1 fruit fly cellular context compared by ENCODE assay signal in genomic region chr2L:6601018-6601505, dm6.
TF ChIP-seq lines count a peak whose summit lies in the region.

Gene Dpp10 (minus strand): TSS chr2L:6601068.

TF ChIP-seq in whole organism, embryonic, 481 proteins besides CTCF, POLR2A, EP300 and RAD21 (continued from another document):
- peak; percentile 91 for TF ChIP-seq Awh (GFP tag; IDR thresholded peaks at IDR 0.05; lab: Robert Waterston, UW)
- peak; percentile 25 for TF ChIP-seq ftz-f1 (GFP tag; optimal IDR thresholded peaks at IDR 0.05; lab: Kevin White, UChicago)
- TF ChIP-seq CG4730 (GFP tag; IDR thresholded peaks at IDR 0.05; lab: Robert Waterston, UW), result peak; percentile 95
- no peak for TF ChIP-seq HLHmδ (GFP tag; optimal IDR thresholded peaks at IDR 0.05; lab: Kevin White, UChicago)
- TF ChIP-seq lilli (GFP tag; optimal IDR thresholded peaks at IDR 0.05; lab: Kevin White, UChicago), result peak; percentile 97
- peak; percentile 83 for TF ChIP-seq CG1647 (GFP tag; optimal IDR thresholded peaks at IDR 0.05; lab: Kevin White, UChicago)
- TF ChIP-seq CG13624 (GFP tag; optimal IDR thresholded peaks at IDR 0.05; lab: Kevin White, UChicago), result peak; percentile 92
- no peak for TF ChIP-seq Spps (tag; optimal IDR thresholded peaks at IDR 0.05; lab: Kevin White, UChicago)
- TF ChIP-seq CG18011 (GFP tag; optimal IDR thresholded peaks at IDR 0.05; lab: Kevin White, UChicago), result peak; percentile 80
- TF ChIP-seq CG12769 (tag; optimal IDR thresholded peaks at IDR 0.05; lab: Kevin White, UChicago), result peak; percentile 94
- no peak for TF ChIP-seq en (GFP tag; optimal IDR thresholded peaks at IDR 0.05; lab: Kevin White, UChicago)
- peak; percentile 94 for TF ChIP-seq CG6689 (GFP tag; IDR thresholded peaks at IDR 0.05; lab: Robert Waterston, UW)
- peak; percentile 61 for TF ChIP-seq zen (tag; optimal IDR thresholded peaks at IDR 0.05; lab: Kevin White, UChicago)
- TF ChIP-seq CG4707 (GFP tag; optimal IDR thresholded peaks at IDR 0.05; lab: Kevin White, UChicago), result peak; percentile 59
- peak; percentile 84 for TF ChIP-seq CG18476 (GFP tag; optimal IDR thresholded peaks at IDR 0.05; lab: Kevin White, UChicago)
- peak; percentile 51 for TF ChIP-seq CG2875 (GFP tag; optimal IDR thresholded peaks at IDR 0.05; lab: Kevin White, UChicago)
- peak; percentile 95 for TF ChIP-seq CG2678 (tag; optimal IDR thresholded peaks at IDR 0.05; lab: Kevin White, UChicago)
- TF ChIP-seq CG18262 (tag; optimal IDR thresholded peaks at IDR 0.05; lab: Kevin White, UChicago), result peak; percentile 71
- TF ChIP-seq tap (tag; optimal IDR thresholded peaks at IDR 0.05; lab: Kevin White, UChicago), result peak; percentile 79
- peak; percentile 70 for TF ChIP-seq CG16815 (GFP tag; optimal IDR thresholded peaks at IDR 0.05; lab: Kevin White, UChicago)
- peak; percentile 91 for TF ChIP-seq Bteb2 (GFP tag; optimal IDR thresholded peaks at IDR 0.05; lab: Kevin White, UChicago)
- no peak for TF ChIP-seq Doc3 (GFP tag; IDR thresholded peaks at IDR 0.05; lab: Robert Waterston, UW; ENCODE audit: partially characterized antibody)
- TF ChIP-seq CG10209 (GFP tag; optimal IDR thresholded peaks at IDR 0.05; lab: Kevin White, UChicago), result peak; percentile 91
- TF ChIP-seq nau (GFP tag; optimal IDR thresholded peaks at IDR 0.05; lab: Kevin White, UChicago), result peak; percentile 80
- TF ChIP-seq CG6791 (GFP tag; IDR thresholded peaks at IDR 0.05; lab: Robert Waterston, UW; ENCODE audit: partially characterized antibody), result no peak
- TF ChIP-seq CG31224 (GFP tag; IDR thresholded peaks at IDR 0.05; lab: Robert Waterston, UW), result peak; percentile 91
- TF ChIP-seq D19B (GFP tag; optimal IDR thresholded peaks at IDR 0.05; lab: Kevin White, UChicago), result peak; percentile 76
- peak; percentile 75 for TF ChIP-seq phol (tag; optimal IDR thresholded peaks at IDR 0.05; lab: Kevin White, UChicago)
- peak; percentile 96 for TF ChIP-seq Aef1 (GFP tag; IDR thresholded peaks at IDR 0.05; lab: Robert Waterston, UW)
- peak; percentile 96 for TF ChIP-seq CG13424 (tag; optimal IDR thresholded peaks at IDR 0.05; lab: Kevin White, UChicago)
- TF ChIP-seq Ptx1 (GFP tag; IDR thresholded peaks at IDR 0.05; lab: Robert Waterston, UW), result peak; percentile 97
- TF ChIP-seq crp (GFP tag; optimal IDR thresholded peaks at IDR 0.05; lab: Kevin White, UChicago), result peak in 1 of 2 experiments; percentile 57
- peak; percentile 99 for TF ChIP-seq CG9932 (GFP tag; IDR thresholded peaks at IDR 0.05; lab: Robert Waterston, UW)
- peak; percentile 90 for TF ChIP-seq CG12391 (tag; optimal IDR thresholded peaks at IDR 0.05; lab: Kevin White, UChicago)
- TF ChIP-seq CG7987 (GFP tag; optimal IDR thresholded peaks at IDR 0.05; lab: Kevin White, UChicago), result peak; percentile 60
- TF ChIP-seq CG14667 (GFP tag; IDR thresholded peaks at IDR 0.05; lab: Robert Waterston, UW), result peak; percentile 94
- TF ChIP-seq CG18619 (GFP tag; optimal IDR thresholded peaks at IDR 0.05; lab: Kevin White, UChicago), result peak; percentile 88
- peak; percentile 80 for TF ChIP-seq NC2β (GFP tag; optimal IDR thresholded peaks at IDR 0.05; lab: Kevin White, UChicago)
- peak; percentile 92 for TF ChIP-seq caup (GFP tag; optimal IDR thresholded peaks at IDR 0.05; lab: Kevin White, UChicago; ENCODE audit: severe bottlenecking)
- peak; percentile 90 for TF ChIP-seq bcd (GFP tag; optimal IDR thresholded peaks at IDR 0.05; lab: Kevin White, UChicago)
- TF ChIP-seq CG32532 (GFP tag; IDR thresholded peaks at IDR 0.05; lab: Robert Waterston, UW), result peak; percentile 97
- TF ChIP-seq dan (GFP tag; IDR thresholded peaks at IDR 0.05; lab: Robert Waterston, UW), result peak; percentile 65; the same call in 1 of the 2 replicates
- TF ChIP-seq CG13775 (GFP tag; optimal IDR thresholded peaks at IDR 0.05; lab: Kevin White, UChicago), result peak; percentile 85
- peak; percentile 95 for TF ChIP-seq MBD-R2 (GFP tag; IDR thresholded peaks at IDR 0.05; lab: Robert Waterston, UW)
- peak; percentile 97 for TF ChIP-seq CG9215 (GFP tag; IDR thresholded peaks at IDR 0.05; lab: Robert Waterston, UW)
- TF ChIP-seq oc (tag; optimal IDR thresholded peaks at IDR 0.05; lab: Kevin White, UChicago), result peak; percentile 70
- no peak for TF ChIP-seq zen2 (GFP tag; IDR thresholded peaks at IDR 0.05; lab: Robert Waterston, UW; ENCODE audit: partially characterized antibody)
- peak; percentile 92 for TF ChIP-seq CG4404 (GFP tag; IDR thresholded peaks at IDR 0.05; lab: Robert Waterston, UW)
- TF ChIP-seq Tbp (GFP tag; optimal IDR thresholded peaks at IDR 0.05; lab: Kevin White, UChicago), result no peak
- TF ChIP-seq disco-r (GFP tag; optimal IDR thresholded peaks at IDR 0.05; lab: Kevin White, UChicago), result peak; percentile 80
- no peak for TF ChIP-seq CG10565 (GFP tag; optimal IDR thresholded peaks at IDR 0.05; lab: Kevin White, UChicago)
- TF ChIP-seq NC2α (GFP tag; optimal IDR thresholded peaks at IDR 0.05; lab: Kevin White, UChicago), result peak; percentile 30
- peak; percentile 80 for TF ChIP-seq CG9609 (GFP tag; optimal IDR thresholded peaks at IDR 0.05; lab: Kevin White, UChicago)
- peak; percentile 98 for TF ChIP-seq row (GFP tag; IDR thresholded peaks at IDR 0.05; lab: Robert Waterston, UW)
- TF ChIP-seq Hmx (GFP tag; optimal IDR thresholded peaks at IDR 0.05; lab: Kevin White, UChicago), result peak; percentile 43
- peak; percentile 99 for TF ChIP-seq Rfx (GFP tag; IDR thresholded peaks at IDR 0.05; lab: Robert Waterston, UW)
- TF ChIP-seq MTF-1 (GFP tag; optimal IDR thresholded peaks at IDR 0.05; lab: Kevin White, UChicago; ENCODE audit: borderline replicate concordance), result peak; percentile 25
- TF ChIP-seq stc (GFP tag; IDR thresholded peaks at IDR 0.05; lab: Robert Waterston, UW), result peak; percentile 95
- no peak for TF ChIP-seq CG14965 (GFP tag; optimal IDR thresholded peaks at IDR 0.05; lab: Kevin White, UChicago; ENCODE audit: borderline replicate concordance)
- TF ChIP-seq Opbp (GFP tag; IDR thresholded peaks at IDR 0.05; lab: Robert Waterston, UW; ENCODE audit: partially characterized antibody), result no peak
- peak; percentile 71 for TF ChIP-seq dati (GFP tag; IDR thresholded peaks at IDR 0.05; lab: Robert Waterston, UW)
- peak; percentile 68 for TF ChIP-seq gcm (GFP tag; optimal IDR thresholded peaks at IDR 0.05; lab: Kevin White, UChicago)
- TF ChIP-seq CrebB (tag; optimal IDR thresholded peaks at IDR 0.05; lab: Kevin White, UChicago), result peak; percentile 90
- peak; percentile 92 for TF ChIP-seq Xrp1 (GFP tag; IDR thresholded peaks at IDR 0.05; lab: Robert Waterston, UW)
- peak; percentile 93 for TF ChIP-seq cwo (GFP tag; optimal IDR thresholded peaks at IDR 0.05; lab: Kevin White, UChicago)
- peak; percentile 58 for TF ChIP-seq CG13287 (GFP tag; IDR thresholded peaks at IDR 0.05; lab: Robert Waterston, UW; ENCODE audit: partially characterized antibody)
- TF ChIP-seq lab (GFP tag; optimal IDR thresholded peaks at IDR 0.05; lab: Kevin White, UChicago), result peak; percentile 97
- peak; percentile 90 for TF ChIP-seq Dip3 (GFP tag; optimal IDR thresholded peaks at IDR 0.05; lab: Kevin White, UChicago)
- peak; percentile 97 for TF ChIP-seq Hmr (GFP tag; optimal IDR thresholded peaks at IDR 0.05; lab: Kevin White, UChicago)
- peak; percentile 72 for TF ChIP-seq CG4820 (GFP tag; optimal IDR thresholded peaks at IDR 0.05; lab: Kevin White, UChicago)
- peak; percentile 94 for TF ChIP-seq Taf1 (GFP tag; IDR thresholded peaks at IDR 0.05; lab: Robert Waterston, UW)
- TF ChIP-seq CG7372 (GFP tag; IDR thresholded peaks at IDR 0.05; lab: Robert Waterston, UW), result peak; percentile 98
- peak; percentile 62 for TF ChIP-seq luna (GFP tag; optimal IDR thresholded peaks at IDR 0.05; lab: Kevin White, UChicago)
- peak; percentile 3 for TF ChIP-seq CG17802 (tag; optimal IDR thresholded peaks at IDR 0.05; lab: Kevin White, UChicago)
- TF ChIP-seq ems (GFP tag; optimal IDR thresholded peaks at IDR 0.05; lab: Kevin White, UChicago), result peak; percentile 91
- TF ChIP-seq CG13296 (GFP tag; optimal IDR thresholded peaks at IDR 0.05; lab: Kevin White, UChicago), result peak; percentile 94
- peak; percentile 37 for TF ChIP-seq btn (GFP tag; optimal IDR thresholded peaks at IDR 0.05; lab: Kevin White, UChicago)
- TF ChIP-seq Oaz (GFP tag; IDR thresholded peaks at IDR 0.05; lab: Robert Waterston, UW), result peak; percentile 96
- TF ChIP-seq peb (GFP tag; IDR thresholded peaks at IDR 0.05; lab: Robert Waterston, UW), result peak; percentile 90
- TF ChIP-seq CG2129 (GFP tag; IDR thresholded peaks at IDR 0.05; lab: Robert Waterston, UW; ENCODE audit: partially characterized antibody), result no peak
- TF ChIP-seq Lim3 (GFP tag; IDR thresholded peaks at IDR 0.05; lab: Robert Waterston, UW), result peak; percentile 81; the same call in 1 of the 2 replicates
- peak; percentile 73 for TF ChIP-seq CG4424 (GFP tag; optimal IDR thresholded peaks at IDR 0.05; lab: Kevin White, UChicago)
- 0 out of 3 replicates have a peak, but pooled peaks have one; percentile 46 for TF ChIP-seq vnd (GFP tag; IDR thresholded peaks at IDR 0.05; lab: Robert Waterston, UW; ENCODE audit: partially characterized antibody)
- TF ChIP-seq yki (optimal IDR thresholded peaks at IDR 0.05; lab: Kevin White, UChicago), result no peak
- TF ChIP-seq CG14710 (tag; optimal IDR thresholded peaks at IDR 0.05; lab: Kevin White, UChicago), result no peak
- TF ChIP-seq dmrt11E (tag; optimal IDR thresholded peaks at IDR 0.05; lab: Kevin White, UChicago), result no peak
- TF ChIP-seq salm (tag; optimal IDR thresholded peaks at IDR 0.05; lab: Kevin White, UChicago), result peak; percentile 60
- TF ChIP-seq tll (GFP tag; optimal IDR thresholded peaks at IDR 0.05; lab: Kevin White, UChicago), result no peak
- TF ChIP-seq CG2889 (GFP tag; IDR thresholded peaks at IDR 0.05; lab: Robert Waterston, UW), result peak; percentile 96
- TF ChIP-seq gsb (GFP tag; IDR thresholded peaks at IDR 0.05; lab: Robert Waterston, UW), result peak; percentile 94
- TF ChIP-seq wek (GFP tag; optimal IDR thresholded peaks at IDR 0.05; lab: Kevin White, UChicago), result peak; percentile 1
- peak; percentile 80 for TF ChIP-seq ERR (GFP tag; optimal IDR thresholded peaks at IDR 0.05; lab: Kevin White, UChicago)
- no peak for TF ChIP-seq Kr (GFP tag; optimal IDR thresholded peaks at IDR 0.05; lab: Kevin White, UChicago)
- peak; percentile 95 for TF ChIP-seq Hand (GFP tag; optimal IDR thresholded peaks at IDR 0.05; lab: Kevin White, UChicago)
- TF ChIP-seq Scr (GFP tag; IDR thresholded peaks at IDR 0.05; lab: Robert Waterston, UW; ENCODE audit: partially characterized antibody), result no peak; the same call in 1 of the 2 replicates
- no peak for TF ChIP-seq lbe (GFP tag; optimal IDR thresholded peaks at IDR 0.05; lab: Kevin White, UChicago)
- peak; percentile 92 for TF ChIP-seq GATAe (GFP tag; conservative IDR thresholded peaks at IDR 0.05; lab: Robert Waterston, UW)
- peak; percentile 66 for TF ChIP-seq exex (tag; optimal IDR thresholded peaks at IDR 0.05; lab: Kevin White, UChicago)
- peak; percentile 75 for TF ChIP-seq CG17829 (tag; optimal IDR thresholded peaks at IDR 0.05; lab: Kevin White, UChicago)
- TF ChIP-seq Hr39 (optimal IDR thresholded peaks at IDR 0.05; lab: Kevin White, UChicago), result no peak
- TF ChIP-seq tio (GFP tag; optimal IDR thresholded peaks at IDR 0.05; lab: Kevin White, UChicago), result peak; percentile 86
- no peak for TF ChIP-seq Dp (GFP tag; optimal IDR thresholded peaks at IDR 0.05; lab: Kevin White, UChicago)
- TF ChIP-seq CG12071 (GFP tag; optimal IDR thresholded peaks at IDR 0.05; lab: Kevin White, UChicago), result peak; percentile 85
- peak; percentile 82 for TF ChIP-seq ro (GFP tag; IDR thresholded peaks at IDR 0.05; lab: Robert Waterston, UW)
- TF ChIP-seq sisA (GFP tag; IDR thresholded peaks at IDR 0.05; lab: Robert Waterston, UW), result peak; percentile 95
- peak; percentile 50 for TF ChIP-seq Camta (GFP tag; optimal IDR thresholded peaks at IDR 0.05; lab: Kevin White, UChicago)
- TF ChIP-seq YL-1 (GFP tag; optimal IDR thresholded peaks at IDR 0.05; lab: Kevin White, UChicago), result peak; percentile 55
- TF ChIP-seq Fer2 (tag; optimal IDR thresholded peaks at IDR 0.05; lab: Kevin White, UChicago), result peak; percentile 86
- peak; percentile 78 for TF ChIP-seq Asciz (GFP tag; optimal IDR thresholded peaks at IDR 0.05; lab: Kevin White, UChicago)
- TF ChIP-seq ind (GFP tag; optimal IDR thresholded peaks at IDR 0.05; lab: Kevin White, UChicago), result peak; percentile 90
- TF ChIP-seq H15 (GFP tag; IDR thresholded peaks at IDR 0.05; lab: Robert Waterston, UW), result peak; percentile 86
- no peak for TF ChIP-seq Sry-β (GFP tag; optimal IDR thresholded peaks at IDR 0.05; lab: Kevin White, UChicago)
- TF ChIP-seq dysf (GFP tag; IDR thresholded peaks at IDR 0.05; lab: Robert Waterston, UW), result peak; percentile 98
- TF ChIP-seq cato (GFP tag; optimal IDR thresholded peaks at IDR 0.05; lab: Kevin White, UChicago; ENCODE audit: borderline replicate concordance), result peak; percentile 55
